Worm (Caenorhabditis elegans): ENCODE measurements around the gene F53F4.15.

- TF ChIP-seq W03F9.2 (tag; optimal IDR thresholded peaks at IDR 0.05) (no peak), him-1 (tag; optimal IDR thresholded peaks at IDR 0.05) (no peak), dao-5 (tag; optimal IDR thresholded peaks at IDR 0.05) (no peak)
These were observed 26.8 kb downstream of the F53F4.15 start for ce11 chrV:13647617-13648016.
